Worm (Caenorhabditis elegans): Measurements from ENCODE around the gene cdh-1.

Gene cdh-1

ce11 chrIII:2918655-2919054 lies 7.9 kb downstream of the cdh-1 start:
- no peak for TF ChIP-seq mls-2 (tag; optimal IDR thresholded peaks at IDR 0.05)
- TF ChIP-seq lsy-2 (tag; optimal IDR thresholded peaks at IDR 0.05), result no peak
- TF ChIP-seq snpc-4 (tag; optimal IDR thresholded peaks at IDR 0.05), result no peak
- no peak for TF ChIP-seq nhr-12 (tag; optimal IDR thresholded peaks at IDR 0.05)
- no peak for TF ChIP-seq ceh-83 (GFP tag; optimal IDR thresholded peaks at IDR 0.05)
- no peak for TF ChIP-seq ceh-43 (GFP tag; optimal IDR thresholded peaks at IDR 0.05)

ce11 chrIII:2920281-2920680 lies 9.6 kb downstream of the cdh-1 start:
- TF ChIP-seq lsy-2 (tag; optimal IDR thresholded peaks at IDR 0.05), result no peak
- no peak for TF ChIP-seq pha-4 (tag; optimal IDR thresholded peaks at IDR 0.05)
- no peak for TF ChIP-seq drap-1 (GFP tag; optimal IDR thresholded peaks at IDR 0.05)
- TF ChIP-seq snpc-4 (tag; optimal IDR thresholded peaks at IDR 0.05), result no peak
- no peak for TF ChIP-seq ztf-11 (tag; optimal IDR thresholded peaks at IDR 0.05)
- TF ChIP-seq bed-3 (GFP tag; optimal IDR thresholded peaks at IDR 0.05), result no peak
- no peak for TF ChIP-seq nhr-2 (tag; optimal IDR thresholded peaks at IDR 0.05)
- no peak for TF ChIP-seq mab-5 (tag; optimal IDR thresholded peaks at IDR 0.05)
- no peak for TF ChIP-seq elt-1 (tag; optimal IDR thresholded peaks at IDR 0.05; ENCODE audit: borderline replicate concordance, insufficient read depth)
- no peak for TF ChIP-seq nhr-12 (tag; optimal IDR thresholded peaks at IDR 0.05)
- no peak for TF ChIP-seq hlh-1 (tag; optimal IDR thresholded peaks at IDR 0.05)
- TF ChIP-seq sptf-1 (tag; optimal IDR thresholded peaks at IDR 0.05), result no peak

ce11 chrIII:2920866-2921265 lies 10.2 kb downstream of the cdh-1 start:
- peak; percentile 90 for TF ChIP-seq ces-1 (GFP tag; optimal IDR thresholded peaks at IDR 0.05)
- no peak for TF ChIP-seq nhr-237 (tag; optimal IDR thresholded peaks at IDR 0.05)

- no peak for TF ChIP-seq lsy-2 (tag; optimal IDR thresholded peaks at IDR 0.05)
- no peak for TF ChIP-seq ces-1 (GFP tag; optimal IDR thresholded peaks at IDR 0.05)
- no peak for TF ChIP-seq unc-120 (tag; optimal IDR thresholded peaks at IDR 0.05; ENCODE audit: poor library complexity, severe bottlenecking)
- TF ChIP-seq nhr-76 (tag; optimal IDR thresholded peaks at IDR 0.05), result no peak
- no peak for TF ChIP-seq sptf-1 (tag; optimal IDR thresholded peaks at IDR 0.05)
- TF ChIP-seq ceh-43 (GFP tag; optimal IDR thresholded peaks at IDR 0.05), result no peak
- TF ChIP-seq hlh-1 (tag; optimal IDR thresholded peaks at IDR 0.05), result no peak
- no peak for TF ChIP-seq lin-13 (tag; optimal IDR thresholded peaks at IDR 0.05)
- no peak for TF ChIP-seq pha-4 (tag; optimal IDR thresholded peaks at IDR 0.05)
- TF ChIP-seq elt-1 (tag; optimal IDR thresholded peaks at IDR 0.05; ENCODE audit: borderline replicate concordance, insufficient read depth), result no peak
- TF ChIP-seq cnd-1 (tag; optimal IDR thresholded peaks at IDR 0.05), result no peak
- no peak for TF ChIP-seq unc-39 (tag; optimal IDR thresholded peaks at IDR 0.05)
- TF ChIP-seq flh-1 (GFP tag; optimal IDR thresholded peaks at IDR 0.05), result no peak
- TF ChIP-seq elt-3 (tag; optimal IDR thresholded peaks at IDR 0.05), result no peak
- TF ChIP-seq sem-2 (GFP tag; optimal IDR thresholded peaks at IDR 0.05), result no peak
- no peak for TF ChIP-seq ceh-83 (GFP tag; optimal IDR thresholded peaks at IDR 0.05)
- TF ChIP-seq unc-62 (GFP tag; optimal IDR thresholded peaks at IDR 0.05), result no peak
- no peak for TF ChIP-seq lin-32 (GFP tag; optimal IDR thresholded peaks at IDR 0.05)
- no peak for TF ChIP-seq ham-2 (GFP tag; optimal IDR thresholded peaks at IDR 0.05)
Measured at ce11 chrIII:2923012-2923411, 12.3 kb downstream of the cdh-1 start, which contains the start of gene R10F2.4. TSS of gene R10F2.4 (minus strand) at chrIII:2923112.

ce11 chrIII:2924658-2925057 lies 14.0 kb downstream of the cdh-1 start, which contains the start of gene R10F2.5:
TSS of gene R10F2.5 (minus strand) at chrIII:2924758.
- no peak for TF ChIP-seq ceh-43 (GFP tag; optimal IDR thresholded peaks at IDR 0.05)
- no peak for TF ChIP-seq ztf-11 (tag; optimal IDR thresholded peaks at IDR 0.05)
- TF ChIP-seq pha-4 (tag; optimal IDR thresholded peaks at IDR 0.05), result no peak

- TF ChIP-seq ceh-39 (tag; optimal IDR thresholded peaks at IDR 0.05), result no peak
- TF ChIP-seq bed-3 (GFP tag; optimal IDR thresholded peaks at IDR 0.05), result no peak
- no peak for TF ChIP-seq mab-5 (tag; optimal IDR thresholded peaks at IDR 0.05)
- no peak for TF ChIP-seq unc-120 (tag; optimal IDR thresholded peaks at IDR 0.05; ENCODE audit: poor library complexity, severe bottlenecking)
- no peak for TF ChIP-seq ces-1 (GFP tag; optimal IDR thresholded peaks at IDR 0.05)
- no peak for TF ChIP-seq ztf-11 (tag; optimal IDR thresholded peaks at IDR 0.05)
- no peak for TF ChIP-seq drap-1 (GFP tag; optimal IDR thresholded peaks at IDR 0.05)
- TF ChIP-seq nhr-12 (tag; optimal IDR thresholded peaks at IDR 0.05), result no peak
- TF ChIP-seq sem-2 (GFP tag; optimal IDR thresholded peaks at IDR 0.05), result no peak
- TF ChIP-seq nhr-2 (tag; optimal IDR thresholded peaks at IDR 0.05), result no peak
- TF ChIP-seq elt-1 (tag; optimal IDR thresholded peaks at IDR 0.05; ENCODE audit: borderline replicate concordance, insufficient read depth), result no peak
- no peak for TF ChIP-seq zip-8 (tag; optimal IDR thresholded peaks at IDR 0.05)
Measured at ce11 chrIII:2937780-2938179, 27.1 kb downstream of the cdh-1 start.

Measured in whole organism, mixed stage, embryonic.